Worm (Caenorhabditis elegans) whole organism, late embryonic: Measurements from ENCODE around the gene zzz-1.

Experiments used
- F13H6.1 ChIP-seq: sonication (generic microtip); optimal IDR thresholded peaks from 2 replicates; lab custom pipeline; 2016; ENCODE audit warnings: missing genetic modification characterization, missing compliant biosample characterization
- K09A11.1 ChIP-seq: sonication (generic microtip); optimal IDR thresholded peaks from 2 replicates; lab custom pipeline; 2017; ENCODE audit warnings: antibody characterized with exemption, mild to moderate bottlenecking, missing genetic modification characterization, missing compliant biosample characterization; ENCODE audit not compliant: insufficient read depth
- T23F11.4 ChIP-seq: fragments of 200-800 bp; sonication (Bioruptor generic); optimal IDR thresholded peaks from 2 replicates; lab custom pipeline; 2018; ENCODE audit warnings: mild to moderate bottlenecking, missing genetic modification characterization, missing compliant biosample characterization
- ama-1 ChIP-seq: fragments of 150-350 bp; optimal IDR thresholded peaks from 2 replicates; lab custom pipeline; 2014
- dve-1 ChIP-seq: sonication (generic microtip); optimal IDR thresholded peaks from 2 replicates; lab custom pipeline; 2017; ENCODE audit warnings: antibody characterized with exemption, mild to moderate bottlenecking, missing genetic modification characterization, missing compliant biosample characterization
- pat-9 ChIP-seq: fragments of 200-800 bp; sonication (Bioruptor generic); optimal IDR thresholded peaks from 2 replicates; lab custom pipeline; 2018; ENCODE audit warnings: mild to moderate bottlenecking, missing genetic modification characterization, moderate library complexity, missing compliant biosample characterization
- rnt-1 ChIP-seq: sonication (generic microtip); optimal IDR thresholded peaks from 2 replicates; lab custom pipeline; 2016; ENCODE audit warnings: missing genetic modification characterization, missing compliant biosample characterization
- tbx-7 ChIP-seq: sonication (generic microtip); optimal IDR thresholded peaks from 2 replicates; lab custom pipeline; 2016; ENCODE audit warnings: missing genotype, missing genetic modification characterization, missing compliant biosample characterization
- unc-3 ChIP-seq, 2 experiments: fragments of 200-800 bp in 1 of 2; sonication (Bioruptor generic) in 1 of 2; sonication (generic microtip) in 1 of 2; conservative IDR thresholded peaks in 1 of 2; optimal IDR thresholded peaks in 1 of 2; 2 replicates each; pipeline versions ENCODE4 v1.3.6 to Lab custom; 2016 to 2022; ENCODE audit warnings: missing compliant biosample characterization in 2 of 2, missing genetic modification characterization in 2 of 2, missing genetic modification reagents in 1 of 2

DNA sequence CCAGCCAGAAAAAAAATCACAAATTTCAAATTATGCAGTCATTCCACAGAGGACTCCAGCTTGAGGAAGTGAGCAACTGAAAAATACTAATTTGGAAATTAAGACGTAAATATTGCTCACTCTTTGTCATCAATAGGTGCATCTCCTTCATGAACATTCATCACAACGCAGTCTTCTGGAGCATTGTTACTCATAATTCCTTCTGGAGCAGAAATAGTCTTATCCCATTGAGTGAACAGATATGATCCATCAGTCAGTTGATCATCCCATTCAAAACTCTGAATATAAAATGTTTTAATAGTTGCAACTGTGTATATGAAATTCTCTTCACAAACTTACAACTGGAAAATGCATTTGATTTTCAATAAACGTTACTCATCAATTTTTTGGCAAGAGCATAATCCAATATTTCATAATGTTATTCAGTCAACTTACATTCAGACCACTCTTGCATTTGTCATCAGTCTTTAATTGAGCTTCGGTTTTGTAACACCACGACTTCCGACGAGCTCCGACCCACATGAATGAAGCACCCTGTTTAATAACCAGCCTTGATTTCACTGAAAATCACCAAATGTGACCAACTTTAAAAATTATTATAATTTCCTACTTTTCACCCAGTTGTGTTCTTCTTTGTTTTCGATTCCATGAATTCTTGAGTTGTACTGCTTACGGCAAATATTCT lies 44.6 kb upstream of the zzz-1 start:
- TF ChIP-seq dve-1 (tag; lab: Kevin White, UChicago) (no peak), K09A11.1 (no peak), rnt-1 (tag; lab: Kevin White, UChicago) (no peak), unc-3 (GFP tag; conservative IDR thresholded peaks at IDR 0.05; lab: Robert Waterston, UW) (no peak), unc-3 (tag; optimal IDR thresholded peaks at IDR 0.05; lab: Kevin White, UChicago) (no peak), pat-9 (tag; lab: Kevin White, UChicago) (no peak), tbx-7 (tag; lab: Kevin White, UChicago) (no peak), F13H6.1 (tag; lab: Kevin White, UChicago) (no peak), ama-1 (lab: Kevin White, UChicago) (no peak), T23F11.4 (GFP tag; lab: Kevin White, UChicago) (no peak)
